Fruit fly (Drosophila melanogaster): ENCODE data around the gene Rich.

DNA sequence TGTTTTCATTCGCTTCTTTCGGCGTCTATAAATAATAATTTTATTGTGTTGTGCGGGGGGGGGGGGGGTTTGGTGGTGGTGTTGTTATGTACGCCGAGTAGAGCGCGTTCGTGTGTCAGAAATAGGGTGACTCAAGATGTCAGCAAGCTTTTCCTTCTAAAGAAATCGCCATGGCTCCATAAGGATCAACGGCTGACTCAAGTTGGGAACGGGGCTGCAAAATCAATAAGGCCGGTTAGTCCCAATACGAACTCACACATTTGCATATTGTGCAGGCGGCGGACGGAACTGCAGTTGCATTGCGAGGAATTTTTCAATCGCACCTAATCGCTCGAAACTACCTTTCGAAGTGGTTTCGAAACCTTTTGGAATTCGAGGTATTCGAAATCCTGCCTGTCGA is 13.9 kb upstream of the Rich start:
- no peak for TF ChIP-seq Sox14 (GFP tag; optimal IDR thresholded peaks at IDR 0.05)
- TF ChIP-seq CG6808 (GFP tag; optimal IDR thresholded peaks at IDR 0.05): no peak
- TF ChIP-seq Ets96B (tag; optimal IDR thresholded peaks at IDR 0.05): no peak
- no peak for TF ChIP-seq lz (GFP tag; optimal IDR thresholded peaks at IDR 0.05)
- no peak for TF ChIP-seq CG3032 (tag; optimal IDR thresholded peaks at IDR 0.05)
- no peak for TF ChIP-seq CG4318 (GFP tag; optimal IDR thresholded peaks at IDR 0.05)
- TF ChIP-seq CG6854 (GFP tag; optimal IDR thresholded peaks at IDR 0.05): no peak
- no peak for TF ChIP-seq Hr39 (GFP tag; optimal IDR thresholded peaks at IDR 0.05)
- TF ChIP-seq CG16779 (tag; optimal IDR thresholded peaks at IDR 0.05): no peak
- no peak for TF ChIP-seq CG7368 (GFP tag; optimal IDR thresholded peaks at IDR 0.05)
- no peak for TF ChIP-seq Eip93F (GFP tag; optimal IDR thresholded peaks at IDR 0.05)
- TF ChIP-seq ss (GFP tag; optimal IDR thresholded peaks at IDR 0.05): no peak
- TF ChIP-seq Smox (GFP tag; optimal IDR thresholded peaks at IDR 0.05): no peak

Data from whole organism, prepupa.